Worm (Caenorhabditis elegans): Measurements from ENCODE around the gene Y43C5A.3.

Y43C5A.3 gene

DNA sequence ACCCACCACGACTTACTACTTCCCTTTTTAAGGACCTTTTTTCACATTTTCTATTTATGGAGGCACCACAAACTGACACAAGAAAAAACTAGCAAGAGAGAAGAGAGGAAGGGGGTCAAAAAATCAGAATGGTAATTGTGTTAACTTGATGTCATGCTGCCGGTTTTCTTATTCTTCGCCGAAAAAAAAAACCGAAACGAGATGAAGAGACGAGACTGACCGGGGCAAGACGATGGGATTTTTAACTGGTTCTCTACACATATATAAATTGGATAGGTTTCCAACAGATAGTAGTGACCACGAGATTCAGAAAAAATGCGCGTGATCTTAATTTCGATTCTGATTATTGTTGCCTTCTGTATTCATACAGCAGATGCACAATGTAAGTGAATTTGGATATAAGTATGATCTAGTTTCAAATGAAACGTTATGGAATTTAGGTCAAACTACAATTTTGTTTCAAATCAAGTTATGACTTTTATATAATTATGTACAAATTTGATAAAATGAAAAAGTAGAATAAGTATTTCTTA, at the start of gene Y43C5A.3:
TSS of gene Y43C5A.3 (plus strand) at position 256 of the 533 bp plus-strand sequence.
- TF ChIP-seq vab-7 (GFP tag; IDR thresholded peaks at IDR 0.05) (no peak), mdl-1 (tag; optimal IDR thresholded peaks at IDR 0.05) (peak in 1 of 2 experiments; percentile 20), nhr-48 (tag; optimal IDR thresholded peaks at IDR 0.05) (no peak), nhr-28 (tag; optimal IDR thresholded peaks at IDR 0.05) (peak; percentile 43)

DNA sequence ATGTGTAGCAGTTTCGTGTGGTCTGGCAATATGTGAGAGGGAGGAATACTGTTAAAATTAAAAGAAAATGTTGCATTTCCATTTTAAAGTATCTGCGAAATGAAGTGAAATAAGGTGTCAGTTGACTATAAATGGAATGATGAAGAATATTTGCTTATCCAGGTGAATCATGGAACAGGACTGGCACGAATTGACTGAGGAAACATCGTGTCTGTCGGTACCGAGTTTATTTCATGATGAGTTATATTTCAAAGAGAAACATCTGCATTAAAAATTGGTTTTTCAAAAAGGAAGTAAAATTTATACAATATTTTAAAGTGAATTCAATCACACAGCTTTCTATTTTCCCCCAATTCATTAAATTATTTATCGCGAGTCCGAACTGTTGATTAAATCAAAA, 46.3 kb upstream of the Y43C5A.3 start, which contains the start of gene F01G10.6:
TSS of gene F01G10.6 (minus strand) at position 101 of the 400 bp plus-strand sequence.
- TF ChIP-seq nhr-25 (tag; optimal IDR thresholded peaks at IDR 0.05; ENCODE audit: borderline replicate concordance, insufficient read depth) = no peak
- no peak for TF ChIP-seq vab-7 (GFP tag; IDR thresholded peaks at IDR 0.05)
- TF ChIP-seq hlh-30 (tag; optimal IDR thresholded peaks at IDR 0.05; ENCODE audit: insufficient read depth) = no peak
- TF ChIP-seq lin-39 (tag; optimal IDR thresholded peaks at IDR 0.05) = no peak
- TF ChIP-seq ceh-62 (tag; optimal IDR thresholded peaks at IDR 0.05) = no peak
- TF ChIP-seq sdz-12 (GFP tag; optimal IDR thresholded peaks at IDR 0.05) = no peak
- TF ChIP-seq dve-1 (tag; optimal IDR thresholded peaks at IDR 0.05; ENCODE audit: insufficient read depth) = no peak
- TF ChIP-seq mxl-3 (GFP tag; optimal IDR thresholded peaks at IDR 0.05) = no peak
- no peak for TF ChIP-seq dpl-1 (GFP tag; optimal IDR thresholded peaks at IDR 0.05)
- no peak for TF ChIP-seq ceh-82 (tag; optimal IDR thresholded peaks at IDR 0.05)
- TF ChIP-seq spr-3 (GFP tag; optimal IDR thresholded peaks at IDR 0.05) = no peak
- TF ChIP-seq daf-16 (GFP tag; optimal IDR thresholded peaks at IDR 0.05) = no peak
- no peak for TF ChIP-seq daf-16 (tag; optimal IDR thresholded peaks at IDR 0.05)
- no peak for TF ChIP-seq fos-1 (tag; optimal IDR thresholded peaks at IDR 0.05)
- TF ChIP-seq zfp-3 (GFP tag; conservative IDR thresholded peaks at IDR 0.05) = no peak
- TF ChIP-seq zip-2 (tag; optimal IDR thresholded peaks at IDR 0.05) = no peak
- TF ChIP-seq jun-1 (tag; optimal IDR thresholded peaks at IDR 0.05) = no peak

DNA sequence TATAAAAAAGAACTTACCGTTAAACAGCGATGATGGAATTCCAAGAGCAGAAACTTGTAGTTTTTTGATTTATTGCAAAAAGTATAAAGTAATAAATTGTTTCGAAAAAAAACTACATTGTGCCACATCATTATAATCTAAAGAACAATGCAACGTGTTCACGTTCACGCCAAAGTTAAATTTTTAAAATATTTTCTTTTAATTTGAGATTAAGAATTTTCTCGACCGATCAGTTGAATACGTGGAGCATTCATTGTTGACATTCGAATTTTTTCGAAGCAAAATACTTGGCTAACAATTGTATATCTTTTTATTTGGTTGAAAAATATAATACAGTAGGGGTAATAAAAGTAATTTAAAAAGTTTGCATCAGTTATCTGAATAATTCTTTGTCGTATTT, 42.9 kb upstream of the Y43C5A.3 start, which contains the start of gene F01G10.5:
TSS of gene F01G10.5 (minus strand) at position 101 of the 400 bp plus-strand sequence.
- no peak for TF ChIP-seq F10B5.3 (tag; optimal IDR thresholded peaks at IDR 0.05)
- TF ChIP-seq ZK546.5 (tag; optimal IDR thresholded peaks at IDR 0.05) = no peak
- TF ChIP-seq spr-1 (tag; optimal IDR thresholded peaks at IDR 0.05) = no peak
- no peak for TF ChIP-seq mdt-29 (GFP tag; IDR thresholded peaks at IDR 0.05)
- TF ChIP-seq dmd-9 (GFP tag; IDR thresholded peaks at IDR 0.05) = no peak
- TF ChIP-seq nhr-77 (tag; optimal IDR thresholded peaks at IDR 0.05) = no peak
- no peak for TF ChIP-seq nhr-28 (tag; optimal IDR thresholded peaks at IDR 0.05)
- no peak for TF ChIP-seq nhr-41 (GFP tag; IDR thresholded peaks at IDR 0.05)
- no peak for TF ChIP-seq nhr-76 (tag; optimal IDR thresholded peaks at IDR 0.05)
- TF ChIP-seq nhr-102 (tag; optimal IDR thresholded peaks at IDR 0.05) = no peak
- TF ChIP-seq nhr-11 (tag; optimal IDR thresholded peaks at IDR 0.05) = no peak
- TF ChIP-seq fkh-10 (GFP tag; optimal IDR thresholded peaks at IDR 0.05) = no peak

DNA sequence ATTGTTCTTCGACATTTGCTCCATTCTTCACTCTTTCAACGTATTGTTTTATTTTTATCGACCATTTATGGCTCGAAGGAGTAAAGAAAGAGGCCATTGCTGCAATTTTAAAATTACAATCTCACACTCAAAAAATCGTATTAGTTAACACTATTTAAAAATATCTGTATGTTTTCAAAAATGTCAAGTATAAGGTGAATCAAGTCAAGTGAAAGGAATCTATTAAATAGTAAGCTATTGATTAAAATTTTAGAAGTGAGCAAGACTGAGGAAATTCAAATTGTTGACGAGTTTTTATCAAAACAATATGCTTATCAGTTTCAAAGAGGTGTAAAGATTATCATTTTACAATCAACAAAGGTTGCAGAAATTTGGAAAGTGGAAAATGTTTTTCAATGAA, 41.4 kb upstream of the Y43C5A.3 start, which contains the start of gene F01G10.4:
TSS of gene F01G10.4 (minus strand) at position 101 of the 400 bp plus-strand sequence.
- TF ChIP-seq unc-62 (GFP tag; optimal IDR thresholded peaks at IDR 0.05 in 1 of 2) (no peak), unc-62 (tag; optimal IDR thresholded peaks at IDR 0.05) (no peak), ceh-28 (tag; optimal IDR thresholded peaks at IDR 0.05) (no peak)

DNA sequence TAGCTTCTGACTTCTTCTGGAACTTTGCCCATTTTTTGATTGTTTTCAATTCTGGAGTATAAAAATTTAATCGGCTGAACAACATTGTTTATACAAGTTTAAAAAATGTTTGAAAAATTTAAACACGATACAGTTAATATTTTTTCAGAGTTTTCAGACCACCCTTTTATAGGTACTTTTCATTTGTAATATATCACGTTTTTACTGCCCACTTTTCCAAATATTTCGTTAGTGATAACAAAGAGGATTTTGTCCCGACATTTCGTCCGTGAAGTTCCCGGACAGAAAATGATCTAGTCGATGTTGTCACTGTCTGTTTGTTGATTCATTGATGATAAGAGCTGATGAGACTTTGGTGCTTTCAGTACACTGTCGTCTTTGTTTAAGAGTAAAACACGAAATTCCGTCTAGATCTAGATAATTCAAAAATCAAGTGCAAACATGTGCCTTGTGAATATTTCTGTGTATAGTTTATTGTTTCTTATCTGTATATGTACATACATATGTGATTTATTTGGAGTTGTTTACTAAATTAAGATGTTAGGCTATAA, 38.5 kb upstream of the Y43C5A.3 start, which contains the start of gene ech-9:
TSS of gene ech-9 (minus strand) at position 51 of the 551 bp plus-strand sequence.
- TF ChIP-seq zip-11 (GFP tag; IDR thresholded peaks at IDR 0.05) = no peak
- no peak for TF ChIP-seq D1046.2 (GFP tag; IDR thresholded peaks at IDR 0.05)
- no peak for TF ChIP-seq T20F7.1 (GFP tag; optimal IDR thresholded peaks at IDR 0.05)
- TF ChIP-seq hlh-11 (tag; optimal IDR thresholded peaks at IDR 0.05) = peak; percentile 2
- TF ChIP-seq F49E8.2 (tag; optimal IDR thresholded peaks at IDR 0.05; ENCODE audit: borderline replicate concordance) = no peak
- no peak for TF ChIP-seq dmd-8 (GFP tag; IDR thresholded peaks at IDR 0.05)
- peak; percentile 13 for TF ChIP-seq nhr-28 (tag; optimal IDR thresholded peaks at IDR 0.05)
- 0 out of 2 replicates have a peak, but pooled peaks have one; percentile 21 for TF ChIP-seq Y75B8A.6 (GFP tag; IDR thresholded peaks at IDR 0.05)
- TF ChIP-seq daf-16 (GFP tag; optimal IDR thresholded peaks at IDR 0.05) = no peak
- TF ChIP-seq daf-16 (tag; optimal IDR thresholded peaks at IDR 0.05) = peak; percentile 54
- TF ChIP-seq unc-130 (GFP tag; optimal IDR thresholded peaks at IDR 0.05) = no peak
- peak; percentile 30 for TF ChIP-seq pqm-1 (tag; optimal IDR thresholded peaks at IDR 0.05)

Measured in whole organism, L4 larva.